Fruit fly (Drosophila melanogaster) whole organism, embryonic: ENCODE results near the gene CG5050.

Experiments used
- ATbp ChIP-seq: fragments of 200-800 bp; sonication (Bioruptor generic); optimal IDR thresholded peaks from 2 replicates; lab custom pipeline; 2017; ENCODE audit warnings: missing biosample characterization, mild to moderate bottlenecking, missing genetic modification characterization, missing genetic modification reagents
- Atf-2 ChIP-seq: fragments of 200-800 bp; sonication (Bioruptor generic); optimal IDR thresholded peaks from 2 replicates; lab custom pipeline; 2016; ENCODE audit warnings: missing biosample characterization, missing genetic modification characterization
- Bgb ChIP-seq: fragments of 200-800 bp; sonication (Bioruptor generic); IDR thresholded peaks from 2 replicates; pipeline ENCODE4 v1.3.6; 2022; ENCODE audit warnings: missing biosample characterization, missing genetic modification characterization; ENCODE audit not compliant: partially characterized antibody
- Bteb2 ChIP-seq: fragments of 200-800 bp; sonication (Bioruptor generic); optimal IDR thresholded peaks from 2 replicates; lab custom pipeline; 2016; ENCODE audit warnings: missing biosample characterization, missing genetic modification characterization
- CG10209 ChIP-seq: fragments of 200-800 bp; sonication (Bioruptor generic); optimal IDR thresholded peaks from 3 replicates; lab custom pipeline; 2017; ENCODE audit warnings: missing biosample characterization, mild to moderate bottlenecking, missing genetic modification characterization, missing genetic modification reagents
- CG11696 ChIP-seq: fragments of 200-800 bp; sonication (Bioruptor generic); IDR thresholded peaks from 2 replicates; pipeline ENCODE4 v1.3.6; 2022; ENCODE audit warnings: missing biosample characterization, missing genetic modification characterization
- CG14050 ChIP-seq: fragments of 200-800 bp; sonication (Bioruptor generic); IDR thresholded peaks from 3 replicates; pipeline ENCODE4 v1.3.6; 2022; ENCODE audit warnings: missing biosample characterization, missing genetic modification characterization
- CG14965 ChIP-seq: fragments of 200-800 bp; sonication (Bioruptor generic); optimal IDR thresholded peaks from 2 replicates; lab custom pipeline; 2016; ENCODE audit warnings: missing biosample characterization, missing genetic modification characterization, borderline replicate concordance
- CG15011 ChIP-seq: fragments of 200-800 bp; sonication (Bioruptor generic); optimal IDR thresholded peaks from 3 replicates; lab custom pipeline; 2018; ENCODE audit warnings: missing biosample characterization, mild to moderate bottlenecking, missing genetic modification characterization
- CG5953 ChIP-seq: fragments of 200-800 bp; sonication (Bioruptor generic); IDR thresholded peaks from 2 replicates; pipeline ENCODE4 v1.3.6; 2022; ENCODE audit warnings: missing biosample characterization, missing genetic modification characterization
- CG6683 ChIP-seq: fragments of 200-800 bp; sonication (Bioruptor generic); optimal IDR thresholded peaks from 2 replicates; lab custom pipeline; 2017; ENCODE audit warnings: missing biosample characterization, mild to moderate bottlenecking, missing genetic modification characterization, missing genetic modification reagents
- CG6765 ChIP-seq: fragments of 200-800 bp; sonication (Bioruptor generic); optimal IDR thresholded peaks from 3 replicates; lab custom pipeline; 2017; ENCODE audit warnings: missing biosample characterization, mild to moderate bottlenecking, missing genetic modification characterization
- CG6854 ChIP-seq: fragments of 200-800 bp; sonication (Bioruptor generic); optimal IDR thresholded peaks from 3 replicates; lab custom pipeline; 2017; ENCODE audit warnings: missing biosample characterization, mild to moderate bottlenecking, missing genetic modification characterization
- CG7963 ChIP-seq: fragments of 200-800 bp; sonication (Bioruptor generic); IDR thresholded peaks from 3 replicates; pipeline ENCODE4 v1.3.6; 2022; ENCODE audit warnings: missing biosample characterization, missing genetic modification characterization; ENCODE audit not compliant: partially characterized antibody
- CG8089 ChIP-seq: fragments of 200-800 bp; sonication (Bioruptor generic); optimal IDR thresholded peaks from 3 replicates; lab custom pipeline; 2016; ENCODE audit warnings: missing biosample characterization, missing genetic modification characterization
- CG8944 ChIP-seq: fragments of 200-800 bp; sonication (Bioruptor generic); optimal IDR thresholded peaks from 3 replicates; lab custom pipeline; 2016; ENCODE audit warnings: missing biosample characterization, missing genetic modification characterization
- CG9215 ChIP-seq: fragments of 200-800 bp; sonication (Bioruptor generic); IDR thresholded peaks from 2 replicates; pipeline ENCODE4 v1.3.6; 2022; ENCODE audit warnings: missing biosample characterization, missing genetic modification characterization
- CG9437 ChIP-seq: fragments of 200-800 bp; sonication (Bioruptor generic); optimal IDR thresholded peaks from 2 replicates; lab custom pipeline; 2018; ENCODE audit warnings: missing biosample characterization, mild to moderate bottlenecking, missing genetic modification characterization
- CoRest ChIP-seq: fragments of 200-800 bp; sonication (Bioruptor generic); optimal IDR thresholded peaks from 3 replicates; lab custom pipeline; 2018; ENCODE audit warnings: missing biosample characterization, mild to moderate bottlenecking, missing genetic modification characterization, moderate library complexity
- D19B ChIP-seq: fragments of 200-800 bp; sonication (Bioruptor generic); optimal IDR thresholded peaks from 2 replicates; lab custom pipeline; 2017; ENCODE audit warnings: missing biosample characterization, mild to moderate bottlenecking, missing genetic modification characterization
- Eip74EF ChIP-seq, 2 experiments: fragments of 200-800 bp in 1 of 2; fragments of >200 bp in 1 of 2; sonication (Bioruptor generic) in 1 of 2; optimal IDR thresholded peaks; 2 replicates each; lab custom pipeline; 2017 to 2019; ENCODE audit warnings: missing biosample characterization in 2 of 2, missing genetic modification characterization in 2 of 2, mild to moderate bottlenecking in 1 of 2, moderate library complexity in 1 of 2
- Fer1 ChIP-seq: fragments of 200-800 bp; sonication (Bioruptor generic); optimal IDR thresholded peaks from 2 replicates; lab custom pipeline; 2017; ENCODE audit warnings: missing biosample characterization, mild to moderate bottlenecking, missing genetic modification characterization
- Lhr ChIP-seq: fragments of 200-800 bp; sonication (Bioruptor generic); optimal IDR thresholded peaks from 3 replicates; lab custom pipeline; 2017; ENCODE audit warnings: mild to moderate bottlenecking, missing biosample characterization, missing genetic modification reagents, missing genetic modification characterization
- MBD-R2 ChIP-seq: fragments of 200-800 bp; sonication (Bioruptor generic); IDR thresholded peaks from 2 replicates; pipeline ENCODE4 v1.3.6; 2022; ENCODE audit warnings: missing biosample characterization, missing genetic modification characterization
- Mad ChIP-seq: fragments of 200-800 bp; sonication (Bioruptor generic); optimal IDR thresholded peaks from 2 replicates; lab custom pipeline; 2016; ENCODE audit warnings: missing biosample characterization, missing genetic modification characterization
- Oaz ChIP-seq: fragments of 200-800 bp; sonication (Bioruptor generic); IDR thresholded peaks from 2 replicates; pipeline ENCODE4 v1.3.6; 2022; ENCODE audit warnings: missing biosample characterization, missing genetic modification characterization
- PHDP ChIP-seq: fragments of 200-800 bp; sonication (Bioruptor generic); optimal IDR thresholded peaks from 3 replicates; lab custom pipeline; 2018; ENCODE audit warnings: missing biosample characterization, mild to moderate bottlenecking, missing genetic modification characterization, moderate library complexity
- Sry-β ChIP-seq: fragments of 200-800 bp; sonication (Bioruptor generic); optimal IDR thresholded peaks from 2 replicates; lab custom pipeline; 2018; ENCODE audit warnings: missing biosample characterization, mild to moderate bottlenecking, missing genetic modification characterization, moderate library complexity
- btn ChIP-seq: fragments of 200-800 bp; sonication (Bioruptor generic); optimal IDR thresholded peaks from 2 replicates; lab custom pipeline; 2016; ENCODE audit warnings: missing biosample characterization, missing genetic modification characterization
- chif ChIP-seq, 2 experiments: fragments of 200-800 bp; sonication (Bioruptor generic); optimal IDR thresholded peaks; 3 replicates each; lab custom pipeline; 2016; ENCODE audit warnings: missing biosample characterization in 2 of 2, missing genetic modification characterization in 2 of 2
- croc ChIP-seq: fragments of 200-800 bp; sonication (Bioruptor generic); conservative IDR thresholded peaks from 3 replicates; pipeline ENCODE4 v1.3.6; 2022; ENCODE audit warnings: missing biosample characterization, missing genetic modification characterization
- dan ChIP-seq: fragments of 200-800 bp; sonication (Bioruptor generic); IDR thresholded peaks from 2 replicates; pipeline ENCODE4 v1.3.6; 2022; ENCODE audit warnings: missing biosample characterization, missing genetic modification characterization
- exex ChIP-seq: fragments of 200-800 bp; sonication (Bioruptor generic); optimal IDR thresholded peaks from 4 replicates; lab custom pipeline; 2018; ENCODE audit warnings: missing biosample characterization, mild to moderate bottlenecking, missing genetic modification characterization, moderate library complexity
- fd102C ChIP-seq: fragments of 200-800 bp; sonication (Bioruptor generic); optimal IDR thresholded peaks from 2 replicates; lab custom pipeline; 2018; ENCODE audit warnings: missing biosample characterization, mild to moderate bottlenecking, missing genetic modification characterization, moderate library complexity
- fd3F ChIP-seq: fragments of 200-800 bp; sonication (Bioruptor generic); optimal IDR thresholded peaks from 2 replicates; lab custom pipeline; 2018; ENCODE audit warnings: missing biosample characterization, mild to moderate bottlenecking, missing genetic modification characterization, moderate library complexity
- fd96Cb ChIP-seq: fragments of 200-800 bp; sonication (Bioruptor generic); optimal IDR thresholded peaks from 2 replicates; lab custom pipeline; 2018; ENCODE audit warnings: missing biosample characterization, mild to moderate bottlenecking, missing genetic modification characterization, moderate library complexity
- fru ChIP-seq: fragments of >200 bp; optimal IDR thresholded peaks from 2 replicates; lab custom pipeline; 2017
- ftz-f1 ChIP-seq: fragments of 200-800 bp; sonication (Bioruptor generic); optimal IDR thresholded peaks from 2 replicates; lab custom pipeline; 2016; ENCODE audit warnings: missing biosample characterization, missing genetic modification characterization
- gcm ChIP-seq: fragments of 200-800 bp; sonication (Bioruptor generic); optimal IDR thresholded peaks from 2 replicates; lab custom pipeline; 2019; ENCODE audit warnings: missing biosample characterization, mild to moderate bottlenecking, missing genetic modification characterization, moderate library complexity
- klu ChIP-seq: fragments of 200-800 bp; sonication (Bioruptor generic); IDR thresholded peaks from 2 replicates; pipeline ENCODE4 v1.3.6; 2022; ENCODE audit warnings: missing biosample characterization, missing genetic modification characterization
- lov ChIP-seq, 2 experiments: fragments of 200-800 bp in 1 of 2; fragments of >200 bp in 1 of 2; sonication (Bioruptor generic) in 1 of 2; IDR thresholded peaks in 1 of 2; optimal IDR thresholded peaks in 1 of 2; 2 replicates in 1 of 2; 3 replicates in 1 of 2; pipeline versions ENCODE4 v1.3.6 to Lab custom; 2017 to 2022; ENCODE audit warnings: missing biosample characterization in 1 of 2, missing genetic modification characterization in 1 of 2
- org-1 ChIP-seq: fragments of 200-800 bp; sonication (Bioruptor generic); optimal IDR thresholded peaks from 2 replicates; lab custom pipeline; 2017; ENCODE audit warnings: missing biosample characterization, missing genetic modification characterization
- pho ChIP-seq: fragments of 200-800 bp; sonication (Bioruptor generic); optimal IDR thresholded peaks from 2 replicates; lab custom pipeline; 2016; ENCODE audit warnings: missing biosample characterization, missing genetic modification characterization
- pzg ChIP-seq: fragments of 200-800 bp; sonication (Bioruptor generic); optimal IDR thresholded peaks from 3 replicates; lab custom pipeline; 2018; ENCODE audit warnings: missing biosample characterization, mild to moderate bottlenecking, missing genetic modification characterization, moderate library complexity
- sens-2 ChIP-seq: fragments of 200-800 bp; sonication (Bioruptor generic); IDR thresholded peaks from 2 replicates; pipeline ENCODE4 v1.3.6; 2022; ENCODE audit warnings: missing biosample characterization, missing genetic modification characterization
- sisA ChIP-seq: fragments of 200-800 bp; sonication (Bioruptor generic); IDR thresholded peaks from 2 replicates; pipeline ENCODE4 v1.3.6; 2022; ENCODE audit warnings: missing biosample characterization, missing genetic modification characterization
- sna ChIP-seq: fragments of 200-800 bp; sonication (Bioruptor generic); IDR thresholded peaks from 2 replicates; pipeline ENCODE4 v1.3.6; 2022; ENCODE audit warnings: missing biosample characterization, missing genetic modification characterization; ENCODE audit not compliant: partially characterized antibody
- sug ChIP-seq: fragments of 200-800 bp; optimal IDR thresholded peaks from 2 replicates; lab custom pipeline; 2019; ENCODE audit warnings: missing biosample characterization, mild to moderate bottlenecking, missing genetic modification characterization, moderate library complexity
- tna ChIP-seq: fragments of 200-800 bp; sonication (Bioruptor generic); IDR thresholded peaks from 2 replicates; pipeline ENCODE4 v1.3.6; 2022; ENCODE audit warnings: missing biosample characterization, missing genetic modification characterization; ENCODE audit not compliant: partially characterized antibody
- unpg ChIP-seq: fragments of 200-800 bp; sonication (Bioruptor generic); optimal IDR thresholded peaks from 3 replicates; lab custom pipeline; 2018; ENCODE audit warnings: missing biosample characterization, mild to moderate bottlenecking, missing genetic modification characterization, moderate library complexity

CG5050 gene

DNA sequence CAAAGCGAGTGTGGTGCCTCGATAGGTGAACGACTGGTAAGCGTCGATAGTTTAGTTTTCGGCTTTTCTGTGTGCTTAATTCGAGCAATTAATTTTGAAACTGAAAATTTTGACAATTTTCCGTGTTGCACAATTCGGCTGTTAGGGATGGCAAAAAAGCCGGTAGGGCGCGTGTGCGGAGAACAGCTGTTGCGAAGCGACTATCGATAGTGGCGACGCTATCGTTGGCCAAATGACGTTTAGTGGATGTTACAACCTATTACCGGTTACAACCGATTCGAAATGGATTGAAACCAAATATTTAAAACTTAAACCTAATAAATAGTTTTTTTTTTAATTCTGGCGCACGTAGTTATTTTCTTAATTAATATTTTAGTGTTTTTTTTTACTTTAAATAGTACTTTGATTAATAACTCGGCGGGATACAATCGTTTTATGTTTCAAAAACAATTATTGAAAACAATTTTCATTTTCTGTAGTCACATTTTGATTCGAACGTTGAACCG is 48.3 kb downstream of the CG5050 start, which contains the start of the genes mEFTs and Dhc36C (continued):
- TF ChIP-seq Bteb2 (GFP tag; lab: Kevin White, UChicago) = no peak
- TF ChIP-seq sisA = no peak
- no peak for TF ChIP-seq CG10209
- no peak for TF ChIP-seq sens-2 (GFP tag; lab: Robert Waterston, UW)
- TF ChIP-seq croc (GFP tag; lab: Robert Waterston, UW) = no peak
- no peak for TF ChIP-seq unpg
- no peak for TF ChIP-seq fru (lab: Kevin White, UChicago)
- TF ChIP-seq CG7963 (GFP tag; lab: Robert Waterston, UW) = peak; percentile 75
- no peak for TF ChIP-seq CoRest (tag; lab: Kevin White, UChicago)
- TF ChIP-seq Eip74EF (GFP tag; optimal IDR thresholded peaks at IDR 0.05; lab: Kevin White, UChicago) = no peak
- TF ChIP-seq pzg (GFP tag; lab: Kevin White, UChicago) = peak; percentile 81
- no peak for TF ChIP-seq fd96Cb (tag; lab: Kevin White, UChicago)
- no peak for TF ChIP-seq btn (GFP tag; lab: Kevin White, UChicago)
- no peak for TF ChIP-seq dan (GFP tag; lab: Robert Waterston, UW)
- TF ChIP-seq Sry-β (GFP tag; lab: Kevin White, UChicago) = no peak
- TF ChIP-seq klu (GFP tag; lab: Robert Waterston, UW) = no peak
- TF ChIP-seq PHDP (tag; lab: Kevin White, UChicago) = no peak
- TF ChIP-seq CG9215 (GFP tag; lab: Robert Waterston, UW) = no peak
- TF ChIP-seq CG6683 (GFP tag; lab: Kevin White, UChicago) = no peak
- no peak for TF ChIP-seq fd102C
- TF ChIP-seq Lhr (GFP tag; lab: Kevin White, UChicago) = peak; percentile 58
- TF ChIP-seq CG6765 (GFP tag; lab: Kevin White, UChicago) = no peak
- TF ChIP-seq CG8089 (GFP tag; lab: Kevin White, UChicago) = no peak
- no peak for TF ChIP-seq Mad (GFP tag; lab: Kevin White, UChicago)
- TF ChIP-seq chif (GFP tag; optimal IDR thresholded peaks at IDR 0.05; lab: Kevin White, UChicago) = no peak
- peak; percentile 92 for TF ChIP-seq Bgb (GFP tag; lab: Robert Waterston, UW)
- no peak for TF ChIP-seq ftz-f1 (GFP tag; lab: Kevin White, UChicago)
- no peak for TF ChIP-seq exex (tag; lab: Kevin White, UChicago)
- no peak for TF ChIP-seq gcm (GFP tag; lab: Kevin White, UChicago)
- TF ChIP-seq CG14050 (GFP tag; lab: Robert Waterston, UW) = no peak
- no peak for TF ChIP-seq org-1 (GFP tag; lab: Kevin White, UChicago)
- TF ChIP-seq lov (optimal IDR thresholded peaks at IDR 0.05; lab: Kevin White, UChicago) = no peak
- TF ChIP-seq lov (GFP tag; IDR thresholded peaks at IDR 0.05; lab: Robert Waterston, UW) = no peak
- no peak for TF ChIP-seq CG15011 (GFP tag; lab: Kevin White, UChicago)
- no peak for TF ChIP-seq CG6854 (GFP tag; lab: Kevin White, UChicago)
- TF ChIP-seq sug (tag; lab: Kevin White, UChicago) = no peak
- peak; percentile 91 for TF ChIP-seq MBD-R2
- peak; percentile 80 for TF ChIP-seq tna (GFP tag; lab: Robert Waterston, UW)
- TF ChIP-seq CG11696 = no peak
- TF ChIP-seq Oaz (GFP tag; lab: Robert Waterston, UW) = no peak
- no peak for TF ChIP-seq fd3F
- peak; percentile 13 for TF ChIP-seq CG9437 (GFP tag; lab: Kevin White, UChicago)
- no peak for TF ChIP-seq D19B (GFP tag; lab: Kevin White, UChicago)
- no peak for TF ChIP-seq CG14965 (GFP tag; lab: Kevin White, UChicago)
- TF ChIP-seq CG8944 (GFP tag; lab: Kevin White, UChicago) = no peak
- TF ChIP-seq sna (GFP tag; lab: Robert Waterston, UW) = peak; percentile 75
- no peak for TF ChIP-seq ATbp (GFP tag; lab: Kevin White, UChicago)
- TF ChIP-seq Atf-2 (GFP tag; lab: Kevin White, UChicago) = no peak
- no peak for TF ChIP-seq CG5953 (GFP tag; lab: Robert Waterston, UW)
- no peak for TF ChIP-seq pho (GFP tag; lab: Kevin White, UChicago)
- TF ChIP-seq Fer1 (GFP tag; lab: Kevin White, UChicago) = no peak
